Worm (Caenorhabditis elegans) whole organism, early embryonic: ENCODE data around the gene F10D7.3.

Experiments used
- B0310.2 ChIP-seq: sonication (generic microtip); optimal IDR thresholded peaks from 2 replicates; lab custom pipeline; 2016; ENCODE audit warnings: mild to moderate bottlenecking, missing genetic modification characterization, missing compliant biosample characterization
- aly-1 ChIP-seq: sonication (generic microtip); optimal IDR thresholded peaks from 2 replicates; lab custom pipeline; 2016; ENCODE audit warnings: missing genetic modification characterization, missing compliant biosample characterization
- ama-1 ChIP-seq: fragments of 150-350 bp; optimal IDR thresholded peaks from 2 replicates; lab custom pipeline; 2014
- ceh-13 ChIP-seq: fragments of 200-800 bp; sonication (Bioruptor generic); optimal IDR thresholded peaks from 2 replicates; lab custom pipeline; 2018; ENCODE audit warnings: mild to moderate bottlenecking, missing genetic modification characterization, missing compliant biosample characterization
- flt-1 ChIP-seq: fragments of 200-800 bp; sonication (Bioruptor generic); IDR thresholded peaks from 2 replicates; pipeline ENCODE4 v1.3.6; 2022; ENCODE audit warnings: missing genetic modification characterization, missing compliant biosample characterization
- hmbx-1 ChIP-seq: sonication (generic microtip); optimal IDR thresholded peaks from 2 replicates; lab custom pipeline; 2016; ENCODE audit warnings: mild to moderate bottlenecking, missing genetic modification characterization, missing compliant biosample characterization
- hnd-1 ChIP-seq: sonication (generic microtip); optimal IDR thresholded peaks from 2 replicates; lab custom pipeline; 2016; ENCODE audit warnings: missing genetic modification characterization, missing compliant biosample characterization
- scrt-1 ChIP-seq: fragments of 200-800 bp; sonication (Bioruptor generic); IDR thresholded peaks from 2 replicates; pipeline ENCODE4 v1.3.6; 2022; ENCODE audit warnings: missing genetic modification characterization, missing compliant biosample characterization
- tbx-11 ChIP-seq: fragments of 200-800 bp; sonication (Bioruptor generic); IDR thresholded peaks from 2 replicates; pipeline ENCODE4 v1.3.6; 2022; ENCODE audit warnings: missing genetic modification characterization, missing compliant biosample characterization
- tbx-37 ChIP-seq: fragments of 200-800 bp; sonication (Bioruptor generic); conservative IDR thresholded peaks from 2 replicates; pipeline ENCODE4 v1.3.6; 2022; ENCODE audit warnings: missing genetic modification reagents, missing genetic modification characterization, missing compliant biosample characterization
- tra-4 ChIP-seq: sonication (generic microtip); optimal IDR thresholded peaks from 2 replicates; lab custom pipeline; 2017; ENCODE audit warnings: missing genetic modification characterization, missing compliant biosample characterization

- TF ChIP-seq B0310.2 (tag; lab: Kevin White, UChicago), result no peak
- TF ChIP-seq ama-1 (lab: Kevin White, UChicago), result no peak
- no peak for TF ChIP-seq scrt-1 (GFP tag; lab: Robert Waterston, UW)
- no peak for TF ChIP-seq tbx-11 (GFP tag; lab: Robert Waterston, UW)
- no peak for TF ChIP-seq ceh-13 (GFP tag; lab: Kevin White, UChicago)
- no peak for TF ChIP-seq aly-1
- no peak for TF ChIP-seq flt-1
- no peak for TF ChIP-seq tra-4 (tag; lab: Kevin White, UChicago)
- no peak for TF ChIP-seq tbx-37 (GFP tag; lab: Robert Waterston, UW)
- TF ChIP-seq hmbx-1, result no peak
- TF ChIP-seq hnd-1, result no peak
These were observed 10.9 kb downstream of the F10D7.3 start for ce11 chrX:17363491-17363890.
